Worm (Caenorhabditis elegans) whole organism, L1 larva: ENCODE data around the gene fipr-6.
A peak's percentile ranks its signal among the peaks of the same experiment; 100 is the strongest.

Experiments
- F16B12.6 ChIP-seq: fragments of 150-350 bp; optimal IDR thresholded peaks from 2 replicates; lab custom pipeline; 2014; ENCODE audit warnings: missing biosample characterization, missing genetic modification characterization
- Y116A8C.19 ChIP-seq: sonication (generic microtip); optimal IDR thresholded peaks from 2 replicates; lab custom pipeline; 2016; ENCODE audit warnings: missing compliant biosample characterization, missing genetic modification characterization, borderline replicate concordance
- ama-1 ChIP-seq: fragments of 150-350 bp; optimal IDR thresholded peaks from 2 replicates; lab custom pipeline; 2014
- blmp-1 ChIP-seq: fragments of 150-350 bp; optimal IDR thresholded peaks from 2 replicates; lab custom pipeline; 2014; ENCODE audit warnings: missing biosample characterization, missing genetic modification characterization
- ceh-88 ChIP-seq: fragments of 200-800 bp; sonication (Bioruptor generic); IDR thresholded peaks from 2 replicates; pipeline ENCODE4 v1.3.6; 2022; ENCODE audit warnings: missing genetic modification characterization, missing compliant biosample characterization
- dsc-1 ChIP-seq: sonication (generic microtip); optimal IDR thresholded peaks from 2 replicates; lab custom pipeline; 2016; ENCODE audit warnings: mild to moderate bottlenecking, missing genetic modification characterization, missing compliant biosample characterization
- efl-1 ChIP-seq, 4 experiments: fragments of 150-350 bp; optimal IDR thresholded peaks in 3 of 4; peaks in 1 of 4; 1 replicate in 1 of 4; 2 replicates in 3 of 4; lab custom pipeline; 2014; ENCODE audit warnings: missing biosample characterization in 2 of 4, missing genetic modification characterization in 2 of 4, missing genetic modification reagents in 2 of 4
- elt-2 ChIP-seq: sonication (generic microtip); optimal IDR thresholded peaks from 2 replicates; lab custom pipeline; 2016; ENCODE audit warnings: missing genetic modification characterization, mild to moderate bottlenecking, inconsistent platforms, missing compliant biosample characterization, missing genetic modification reagents
- ets-5 ChIP-seq: fragments of 200-800 bp; sonication (Bioruptor generic); IDR thresholded peaks from 2 replicates; pipeline ENCODE4 v1.3.6; 2022; ENCODE audit warnings: missing genetic modification characterization, missing compliant biosample characterization
- fkh-4 ChIP-seq: sonication (generic microtip); optimal IDR thresholded peaks from 2 replicates; lab custom pipeline; 2016; ENCODE audit warnings: missing compliant biosample characterization, missing genetic modification characterization, borderline replicate concordance
- grh-1 ChIP-seq: fragments of 200-800 bp; sonication (Bioruptor generic); IDR thresholded peaks from 2 replicates; pipeline ENCODE4 v1.3.6; 2022; ENCODE audit warnings: missing genetic modification reagents, missing genetic modification characterization, missing compliant biosample characterization
- lin-14 ChIP-seq: fragments of 200-800 bp; sonication (Bioruptor generic); optimal IDR thresholded peaks from 2 replicates; lab custom pipeline; 2018; ENCODE audit warnings: mild to moderate bottlenecking, missing genetic modification characterization, moderate library complexity, missing compliant biosample characterization
- lin-35 ChIP-seq, 2 experiments: fragments of 150-350 bp; optimal IDR thresholded peaks; 2 replicates each; lab custom pipeline; 2014; ENCODE audit warnings: missing biosample characterization in 2 of 2, missing genetic modification characterization in 2 of 2, missing genetic modification reagents in 2 of 2
- lin-39 ChIP-seq: fragments of 150-350 bp; optimal IDR thresholded peaks from 2 replicates; lab custom pipeline; 2014; ENCODE audit warnings: missing biosample characterization, missing genetic modification reagents, missing genetic modification characterization
- lir-3 ChIP-seq: sonication (generic microtip); optimal IDR thresholded peaks from 2 replicates; lab custom pipeline; 2016; ENCODE audit warnings: mild to moderate bottlenecking, missing genetic modification characterization, moderate library complexity, missing compliant biosample characterization; ENCODE audit not compliant: poor library complexity
- mab-9 ChIP-seq: fragments of 200-800 bp; sonication (Bioruptor generic); IDR thresholded peaks from 2 replicates; pipeline ENCODE4 v1.3.6; 2022; ENCODE audit warnings: missing genetic modification reagents, missing genetic modification characterization, missing compliant biosample characterization
- nhr-19 ChIP-seq: fragments of 200-800 bp; sonication (Bioruptor generic); conservative IDR thresholded peaks from 2 replicates; pipeline ENCODE4 v1.3.6; 2022; ENCODE audit warnings: missing genetic modification characterization, missing compliant biosample characterization
- nhr-20 ChIP-seq: sonication (generic microtip); optimal IDR thresholded peaks from 2 replicates; lab custom pipeline; 2016; ENCODE audit warnings: mild to moderate bottlenecking, missing genetic modification characterization, missing compliant biosample characterization
- nhr-237 ChIP-seq: fragments of 150-350 bp; optimal IDR thresholded peaks from 2 replicates; lab custom pipeline; 2014; ENCODE audit warnings: missing biosample characterization, missing genetic modification characterization
- nhr-28 ChIP-seq: fragments of 150-350 bp; optimal IDR thresholded peaks from 2 replicates; lab custom pipeline; 2014; ENCODE audit warnings: missing biosample characterization, missing genetic modification characterization
- nhr-47 ChIP-seq: sonication (generic microtip); optimal IDR thresholded peaks from 2 replicates; lab custom pipeline; 2016; ENCODE audit warnings: mild to moderate bottlenecking, missing genetic modification characterization, moderate library complexity, missing compliant biosample characterization
- nhr-71 ChIP-seq: sonication (generic microtip); optimal IDR thresholded peaks from 2 replicates; lab custom pipeline; 2016; ENCODE audit warnings: mild to moderate bottlenecking, missing genetic modification characterization, moderate library complexity, missing compliant biosample characterization
- nhr-77 ChIP-seq: fragments of 150-350 bp; optimal IDR thresholded peaks from 2 replicates; lab custom pipeline; 2014; ENCODE audit warnings: missing biosample characterization, missing genetic modification characterization
- nhr-84 ChIP-seq: sonication (generic microtip); optimal IDR thresholded peaks from 2 replicates; lab custom pipeline; 2017; ENCODE audit warnings: missing biosample characterization, missing genetic modification characterization
- nhr-85 ChIP-seq: sonication (generic microtip); peaks from one replicate; lab custom pipeline; 2016; ENCODE audit warnings: missing genetic modification characterization, inconsistent platforms, missing compliant biosample characterization
- pax-3 ChIP-seq: fragments of 200-800 bp; sonication (Bioruptor generic); optimal IDR thresholded peaks from 2 replicates; lab custom pipeline; 2018; ENCODE audit warnings: mild to moderate bottlenecking, missing genetic modification characterization, moderate library complexity, missing compliant biosample characterization
- pqm-1 ChIP-seq: sonication (generic microtip); optimal IDR thresholded peaks from 3 replicates; lab custom pipeline; 2017; ENCODE audit warnings: missing biosample characterization, missing genetic modification characterization
- rnt-1 ChIP-seq: sonication (generic microtip); optimal IDR thresholded peaks from 2 replicates; lab custom pipeline; 2016; ENCODE audit warnings: mild to moderate bottlenecking, missing genetic modification characterization, moderate library complexity, missing compliant biosample characterization
- snu-23 ChIP-seq: sonication (generic microtip); optimal IDR thresholded peaks from 2 replicates; lab custom pipeline; 2016; ENCODE audit warnings: missing genetic modification characterization, missing compliant biosample characterization
- swsn-7 ChIP-seq: sonication (generic microtip); optimal IDR thresholded peaks from 2 replicates; lab custom pipeline; 2016; ENCODE audit warnings: missing genetic modification characterization, missing compliant biosample characterization
- tlp-1 ChIP-seq: fragments of 150-350 bp; optimal IDR thresholded peaks from 2 replicates; lab custom pipeline; 2014; ENCODE audit warnings: missing biosample characterization, missing genetic modification characterization
- unc-130 ChIP-seq: fragments of 150-350 bp; optimal IDR thresholded peaks from 2 replicates; lab custom pipeline; 2017; ENCODE audit warnings: missing biosample characterization, missing genetic modification characterization, inconsistent platforms
- unc-98 ChIP-seq: fragments of 200-800 bp; sonication (Bioruptor generic); IDR thresholded peaks from 2 replicates; pipeline ENCODE4 v1.3.6; 2022; ENCODE audit warnings: missing genetic modification characterization, missing compliant biosample characterization
- ztf-11 ChIP-seq, 2 experiments: sonication (generic microtip); optimal IDR thresholded peaks; 2 replicates each; lab custom pipeline; 2016 to 2017; ENCODE audit warnings: missing genetic modification characterization in 2 of 2, missing biosample characterization in 1 of 2, missing compliant biosample characterization in 1 of 2
- ztf-4 ChIP-seq: fragments of 150-350 bp; optimal IDR thresholded peaks from 2 replicates; lab custom pipeline; 2014; ENCODE audit warnings: missing biosample characterization, missing genetic modification characterization

fipr-6 gene

ce11 chrV:10185719-10186118 lies 45.3 kb upstream of the fipr-6 start, which contains the start of gene ZK856.18:
Gene ZK856.18 (minus strand): TSS chrV:10186007.
- TF ChIP-seq unc-98 (no peak), nhr-71 (no peak), nhr-19 (GFP tag; lab: Robert Waterston, UW) (no peak), nhr-84 (tag; lab: Kevin White, UChicago) (no peak), dsc-1 (no peak), grh-1 (GFP tag; lab: Robert Waterston, UW) (no peak), swsn-7 (no peak), snu-23 (GFP tag; lab: Kevin White, UChicago) (no peak), tlp-1 (tag; lab: Kevin White, UChicago) (no peak), blmp-1 (tag; lab: Kevin White, UChicago) (no peak), ama-1 (lab: Kevin White, UChicago) (no peak), ceh-88 (no peak), nhr-47 (tag; lab: Kevin White, UChicago) (no peak), nhr-28 (tag; lab: Kevin White, UChicago) (no peak)
- TF ChIP-seq, all 84 proteins: peak for 0

ce11 chrV:10190081-10190556 lies 40.9 kb upstream of the fipr-6 start, which contains the start of gene ZK856.5:
Gene ZK856.5 (minus strand): TSS chrV:10190131.
- TF ChIP-seq lin-14 (GFP tag; lab: Kevin White, UChicago) (no peak), pqm-1 (tag; lab: Kevin White, UChicago) (no peak), nhr-71 (peak; percentile 22), lin-35 (GFP tag; optimal IDR thresholded peaks at IDR 0.05; lab: Kevin White, UChicago) (peak in 1 of 2 experiments; percentile 37), ets-5 (GFP tag; lab: Robert Waterston, UW) (no peak), efl-1 (optimal IDR thresholded peaks at IDR 0.05; lab: Kevin White, UChicago) (no peak), efl-1 (GFP tag; optimal IDR thresholded peaks at IDR 0.05 in 1 of 2; lab: Kevin White, UChicago) (peak in 1 of 2 experiments; percentile 66), nhr-77 (tag; lab: Kevin White, UChicago) (no peak), nhr-85 (tag; lab: Kevin White, UChicago) (peak; percentile 58), elt-2 (tag; lab: Kevin White, UChicago) (peak; percentile 90), lir-3 (no peak), nhr-237 (tag; lab: Kevin White, UChicago) (no peak), ztf-11 (tag; optimal IDR thresholded peaks at IDR 0.05; lab: Kevin White, UChicago) (no peak), unc-130 (no peak), pax-3 (no peak), Y116A8C.19 (tag; lab: Kevin White, UChicago) (no peak), rnt-1 (tag; lab: Kevin White, UChicago) (no peak), mab-9 (GFP tag; lab: Robert Waterston, UW) (no peak), fkh-4 (tag; lab: Kevin White, UChicago) (no peak)

DNA sequence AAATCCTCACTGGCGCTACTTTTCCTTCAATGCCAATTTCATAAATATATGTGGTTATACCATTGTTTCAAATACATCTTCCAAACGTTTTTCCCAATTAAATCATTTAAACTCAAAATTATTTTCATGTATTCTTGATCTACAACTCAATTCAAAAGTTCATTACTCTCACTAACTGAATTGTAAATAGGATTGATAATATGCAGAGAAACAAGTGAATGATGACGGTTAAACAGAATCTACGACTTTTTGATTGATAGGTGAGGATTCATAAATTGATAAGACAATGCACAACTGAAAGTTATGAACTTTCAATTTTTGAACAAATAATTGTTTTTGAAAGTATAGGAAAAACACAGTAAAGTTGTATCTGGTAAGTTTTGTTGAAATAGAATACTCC lies 39.8 kb upstream of the fipr-6 start:
- TF ChIP-seq swsn-7 (no peak), F16B12.6 (tag; lab: Kevin White, UChicago) (no peak), nhr-77 (tag; lab: Kevin White, UChicago) (no peak), ztf-4 (tag; lab: Kevin White, UChicago) (no peak)
- TF ChIP-seq, all 84 proteins: peak for 0

ce11 chrV:10198386-10198785 lies 32.6 kb upstream of the fipr-6 start, which contains the start of gene ZK856.6:
Gene ZK856.6 (plus strand): TSS chrV:10198686.
- no peak for TF ChIP-seq lin-39 (tag; lab: Kevin White, UChicago)

ce11 chrV:10201913-10202312 lies 29.1 kb upstream of the fipr-6 start, which contains the start of gene ZK856.7:
Gene ZK856.7 (plus strand): TSS chrV:10202098.
- TF ChIP-seq nhr-28 (tag; lab: Kevin White, UChicago), result no peak
- peak; percentile 9 for TF ChIP-seq blmp-1 (tag; lab: Kevin White, UChicago)
- TF ChIP-seq nhr-71, result no peak
- no peak for TF ChIP-seq nhr-84 (tag; lab: Kevin White, UChicago)
- no peak for TF ChIP-seq ceh-88
- peak; percentile 16 for TF ChIP-seq nhr-20
